Fruit fly (Drosophila melanogaster) whole organism, embryonic: ENCODE results near the gene CG6689.

Source experiments
- Abd-B ChIP-seq: fragments of 200-800 bp; sonication (Bioruptor generic); optimal IDR thresholded peaks from 2 replicates; lab custom pipeline; 2018; ENCODE audit warnings: missing biosample characterization, mild to moderate bottlenecking, missing genetic modification characterization, moderate library complexity
- Antp ChIP-seq: fragments of 200-800 bp; sonication (Bioruptor generic); optimal IDR thresholded peaks from 3 replicates; lab custom pipeline; 2016; ENCODE audit warnings: missing biosample characterization, missing genetic modification characterization
- Atf3 ChIP-seq: fragments of 200-800 bp; sonication (Bioruptor generic); optimal IDR thresholded peaks from 3 replicates; lab custom pipeline; 2016; ENCODE audit warnings: missing biosample characterization, missing genetic modification characterization
- B-H1 ChIP-seq: fragments of 200-800 bp; sonication (Bioruptor generic); IDR thresholded peaks from 3 replicates; pipeline ENCODE4 v1.3.6; 2022; ENCODE audit warnings: missing biosample characterization, missing genetic modification characterization
- CG10543 ChIP-seq: fragments of 200-800 bp; sonication (Bioruptor generic); optimal IDR thresholded peaks from 3 replicates; lab custom pipeline; 2017; ENCODE audit warnings: missing biosample characterization, mild to moderate bottlenecking, missing genetic modification characterization, moderate library complexity
- CG11560 ChIP-seq: fragments of 200-800 bp; sonication (Bioruptor generic); IDR thresholded peaks from 3 replicates; pipeline ENCODE4 v1.3.6; 2022; ENCODE audit warnings: missing biosample characterization, missing genetic modification characterization
- CG13624 ChIP-seq: fragments of 200-800 bp; sonication (Bioruptor generic); optimal IDR thresholded peaks from 2 replicates; lab custom pipeline; 2016; ENCODE audit warnings: missing biosample characterization, missing genetic modification characterization
- CG13894 ChIP-seq: fragments of 200-800 bp; sonication (Bioruptor generic); optimal IDR thresholded peaks from 3 replicates; lab custom pipeline; 2018; ENCODE audit warnings: missing biosample characterization, mild to moderate bottlenecking, missing genetic modification characterization, moderate library complexity
- CG14014 ChIP-seq: fragments of 200-800 bp; sonication (Bioruptor generic); IDR thresholded peaks from 2 replicates; pipeline ENCODE4 v1.3.6; 2022; ENCODE audit warnings: missing biosample characterization, missing genetic modification characterization
- CG17612 ChIP-seq: fragments of 200-800 bp; sonication (Bioruptor generic); IDR thresholded peaks from 2 replicates; pipeline ENCODE4 v1.3.6; 2022; ENCODE audit warnings: missing biosample characterization, missing genetic modification characterization
- CG34376 ChIP-seq: fragments of 200-800 bp; sonication (Bioruptor generic); optimal IDR thresholded peaks from 2 replicates; lab custom pipeline; 2018; ENCODE audit warnings: missing biosample characterization, mild to moderate bottlenecking, missing genetic modification characterization
- CG3995 ChIP-seq: fragments of 200-800 bp; sonication (Bioruptor generic); optimal IDR thresholded peaks from 3 replicates; lab custom pipeline; 2016; ENCODE audit warnings: missing biosample characterization, missing genetic modification characterization
- CG4707 ChIP-seq: fragments of 200-800 bp; sonication (Bioruptor generic); optimal IDR thresholded peaks from 2 replicates; lab custom pipeline; 2018; ENCODE audit warnings: missing biosample characterization, mild to moderate bottlenecking, missing genetic modification characterization, moderate library complexity
- CG7357 ChIP-seq: fragments of 200-800 bp; sonication (Bioruptor generic); IDR thresholded peaks from 3 replicates; pipeline ENCODE4 v1.3.6; 2022; ENCODE audit warnings: missing biosample characterization, missing genetic modification characterization
- CG8924 ChIP-seq: fragments of 200-800 bp; optimal IDR thresholded peaks from 3 replicates; lab custom pipeline; 2019; ENCODE audit warnings: missing biosample characterization, mild to moderate bottlenecking, missing genetic modification characterization, moderate library complexity
- CG9215 ChIP-seq: fragments of 200-800 bp; sonication (Bioruptor generic); IDR thresholded peaks from 2 replicates; pipeline ENCODE4 v1.3.6; 2022; ENCODE audit warnings: missing biosample characterization, missing genetic modification characterization
- CG9609 ChIP-seq: fragments of 200-800 bp; sonication (Bioruptor generic); optimal IDR thresholded peaks from 3 replicates; lab custom pipeline; 2016; ENCODE audit warnings: missing biosample characterization, missing genetic modification characterization
- CG9797 ChIP-seq: fragments of 200-800 bp; sonication (Bioruptor generic); optimal IDR thresholded peaks from 3 replicates; lab custom pipeline; 2018; ENCODE audit warnings: missing biosample characterization, mild to moderate bottlenecking, missing genetic modification characterization
- CTCF ChIP-seq: fragments of 200-800 bp; sonication (Bioruptor generic); optimal IDR thresholded peaks from 2 replicates; lab custom pipeline; 2017; ENCODE audit warnings: missing biosample characterization, mild to moderate bottlenecking, missing genetic modification characterization, moderate library complexity
- D ChIP-seq, 2 experiments: fragments of 200-800 bp in 1 of 2; fragments of >200 bp in 1 of 2; sonication (Bioruptor generic) in 1 of 2; optimal IDR thresholded peaks; 2 replicates in 1 of 2; 3 replicates in 1 of 2; lab custom pipeline; 2017; ENCODE audit warnings: mild to moderate bottlenecking in 1 of 2, missing biosample characterization in 1 of 2, missing genetic modification characterization in 1 of 2, missing genetic modification reagents in 1 of 2
- D19A ChIP-seq: fragments of 200-800 bp; optimal IDR thresholded peaks from 3 replicates; lab custom pipeline; 2019; ENCODE audit warnings: missing biosample characterization, mild to moderate bottlenecking, missing genetic modification characterization, moderate library complexity
- Dek ChIP-seq: fragments of 200-800 bp; sonication (Bioruptor generic); optimal IDR thresholded peaks from 3 replicates; lab custom pipeline; 2019; ENCODE audit warnings: missing biosample characterization, mild to moderate bottlenecking, missing genetic modification characterization, moderate library complexity
- GATAe ChIP-seq: fragments of 200-800 bp; sonication (Bioruptor generic); conservative IDR thresholded peaks from 2 replicates; pipeline ENCODE4 v1.3.6; 2022; ENCODE audit warnings: missing biosample characterization, missing genetic modification characterization
- Gug ChIP-seq: fragments of 200-800 bp; sonication (Bioruptor generic); IDR thresholded peaks from 4 replicates; pipeline ENCODE4 v1.3.6; 2022; ENCODE audit warnings: missing biosample characterization, missing genetic modification characterization
- Hsf ChIP-seq: fragments of 200-800 bp; sonication (Bioruptor generic); optimal IDR thresholded peaks from 3 replicates; lab custom pipeline; 2016; ENCODE audit warnings: missing biosample characterization, missing genetic modification characterization
- Nf-YB ChIP-seq: fragments of 200-800 bp; sonication (Bioruptor generic); optimal IDR thresholded peaks from 3 replicates; lab custom pipeline; 2019; ENCODE audit warnings: missing biosample characterization, mild to moderate bottlenecking, missing genetic modification characterization, moderate library complexity
- Ptx1 ChIP-seq: fragments of 200-800 bp; sonication (Bioruptor generic); IDR thresholded peaks from 2 replicates; pipeline ENCODE4 v1.3.6; 2022; ENCODE audit warnings: missing biosample characterization, missing genetic modification characterization
- Sox100B ChIP-seq: fragments of 200-800 bp; sonication (Bioruptor generic); optimal IDR thresholded peaks from 3 replicates; lab custom pipeline; 2018; ENCODE audit warnings: missing biosample characterization, mild to moderate bottlenecking, missing genetic modification characterization
- ato ChIP-seq: fragments of 200-800 bp; sonication (Bioruptor generic); IDR thresholded peaks from 2 replicates; pipeline ENCODE4 v1.3.6; 2022; ENCODE audit warnings: missing biosample characterization, missing genetic modification characterization; ENCODE audit not compliant: partially characterized antibody
- bab2 ChIP-seq: fragments of 200-800 bp; sonication (Bioruptor generic); optimal IDR thresholded peaks from 2 replicates; lab custom pipeline; 2016; ENCODE audit warnings: missing biosample characterization, missing genetic modification characterization
- bbx ChIP-seq: fragments of 200-800 bp; sonication (Bioruptor generic); IDR thresholded peaks from 2 replicates; pipeline ENCODE4 v1.3.6; 2022; ENCODE audit warnings: missing biosample characterization, missing genetic modification characterization; ENCODE audit not compliant: partially characterized antibody
- cato ChIP-seq: fragments of 200-800 bp; sonication (Bioruptor generic); optimal IDR thresholded peaks from 2 replicates; lab custom pipeline; 2016; ENCODE audit warnings: missing biosample characterization, missing genetic modification characterization, borderline replicate concordance
- dpn ChIP-seq, 2 experiments: fragments of 200-800 bp; sonication (Bioruptor generic); optimal IDR thresholded peaks; 3 replicates each; lab custom pipeline; 2016; ENCODE audit warnings: missing biosample characterization in 2 of 2, missing genetic modification characterization in 2 of 2
- exex ChIP-seq: fragments of 200-800 bp; sonication (Bioruptor generic); optimal IDR thresholded peaks from 4 replicates; lab custom pipeline; 2018; ENCODE audit warnings: missing biosample characterization, mild to moderate bottlenecking, missing genetic modification characterization, moderate library complexity
- fd102C ChIP-seq: fragments of 200-800 bp; sonication (Bioruptor generic); optimal IDR thresholded peaks from 2 replicates; lab custom pipeline; 2018; ENCODE audit warnings: missing biosample characterization, mild to moderate bottlenecking, missing genetic modification characterization, moderate library complexity
- gem ChIP-seq: fragments of 200-800 bp; sonication (Bioruptor generic); optimal IDR thresholded peaks from 2 replicates; lab custom pipeline; 2019; ENCODE audit warnings: missing biosample characterization, mild to moderate bottlenecking, missing genetic modification characterization, moderate library complexity
- inv ChIP-seq: fragments of 200-800 bp; sonication (Bioruptor generic); IDR thresholded peaks from 2 replicates; pipeline ENCODE4 v1.3.6; 2022; ENCODE audit warnings: missing biosample characterization, missing genetic modification characterization; ENCODE audit not compliant: partially characterized antibody
- jigr1 ChIP-seq: fragments of 200-800 bp; sonication (Bioruptor generic); IDR thresholded peaks from 3 replicates; pipeline ENCODE4 v1.3.6; 2022; ENCODE audit warnings: missing biosample characterization, missing genetic modification characterization
- kay ChIP-seq: fragments of 200-800 bp; sonication (Bioruptor generic); optimal IDR thresholded peaks from 2 replicates; lab custom pipeline; 2016; ENCODE audit warnings: missing biosample characterization, missing genetic modification characterization
- oc ChIP-seq: fragments of 200-800 bp; sonication (Bioruptor generic); optimal IDR thresholded peaks from 2 replicates; lab custom pipeline; 2018; ENCODE audit warnings: missing biosample characterization, mild to moderate bottlenecking, missing genetic modification characterization, moderate library complexity
- onecut ChIP-seq: fragments of 200-800 bp; sonication (Bioruptor generic); IDR thresholded peaks from 2 replicates; pipeline ENCODE4 v1.3.6; 2022; ENCODE audit warnings: missing biosample characterization, missing genetic modification characterization
- pita ChIP-seq: fragments of 200-800 bp; sonication (Bioruptor generic); optimal IDR thresholded peaks from 2 replicates; lab custom pipeline; 2017; ENCODE audit warnings: missing biosample characterization, mild to moderate bottlenecking, missing genetic modification characterization
- pum ChIP-seq: fragments of 200-800 bp; sonication (Bioruptor generic); optimal IDR thresholded peaks from 2 replicates; lab custom pipeline; 2016; ENCODE audit warnings: missing biosample characterization, missing genetic modification characterization
- run ChIP-seq: fragments of 200-800 bp; sonication (Bioruptor generic); optimal IDR thresholded peaks from 3 replicates; lab custom pipeline; 2018; ENCODE audit warnings: missing biosample characterization, mild to moderate bottlenecking, missing genetic modification characterization
- tap ChIP-seq: fragments of 200-800 bp; optimal IDR thresholded peaks from 3 replicates; lab custom pipeline; 2019; ENCODE audit warnings: missing biosample characterization, mild to moderate bottlenecking, missing genetic modification characterization, moderate library complexity
- tll ChIP-seq, 2 experiments: fragments of 200-800 bp in 1 of 2; fragments of >200 bp in 1 of 2; sonication (Bioruptor generic) in 1 of 2; optimal IDR thresholded peaks; 2 replicates each; lab custom pipeline; 2017 to 2019; ENCODE audit warnings: missing biosample characterization in 2 of 2, missing genetic modification characterization in 2 of 2, mild to moderate bottlenecking in 1 of 2, moderate library complexity in 1 of 2
- unpg ChIP-seq: fragments of 200-800 bp; sonication (Bioruptor generic); optimal IDR thresholded peaks from 3 replicates; lab custom pipeline; 2018; ENCODE audit warnings: missing biosample characterization, mild to moderate bottlenecking, missing genetic modification characterization, moderate library complexity
- vfl ChIP-seq: fragments of 200-800 bp; sonication (Bioruptor generic); optimal IDR thresholded peaks from 2 replicates; lab custom pipeline; 2016; ENCODE audit warnings: missing biosample characterization, missing genetic modification characterization

The CG6689 gene

DNA sequence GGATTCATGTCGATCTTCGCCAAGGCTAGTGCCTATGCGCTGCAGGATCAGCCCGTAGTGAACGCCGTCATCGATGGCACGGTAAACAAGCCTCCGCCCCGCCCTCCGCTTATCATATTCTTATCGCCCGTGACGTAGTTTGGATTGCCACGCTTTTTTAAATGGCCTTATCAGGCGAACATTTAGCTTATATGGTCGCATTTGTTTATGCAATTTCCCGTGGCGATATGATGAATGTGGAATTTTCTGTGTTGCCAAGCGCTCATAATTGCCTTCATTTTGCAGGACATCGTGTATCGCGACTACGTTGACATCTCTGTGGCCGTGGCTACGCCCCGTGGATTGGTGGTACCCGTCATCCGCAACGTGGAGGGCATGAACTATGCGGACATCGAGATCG lies 25.9 kb upstream of the CG6689 start:
- TF ChIP-seq exex (tag; lab: Kevin White, UChicago) (peak; percentile 63), dpn (GFP tag; optimal IDR thresholded peaks at IDR 0.05; lab: Kevin White, UChicago) (no peak)

DNA sequence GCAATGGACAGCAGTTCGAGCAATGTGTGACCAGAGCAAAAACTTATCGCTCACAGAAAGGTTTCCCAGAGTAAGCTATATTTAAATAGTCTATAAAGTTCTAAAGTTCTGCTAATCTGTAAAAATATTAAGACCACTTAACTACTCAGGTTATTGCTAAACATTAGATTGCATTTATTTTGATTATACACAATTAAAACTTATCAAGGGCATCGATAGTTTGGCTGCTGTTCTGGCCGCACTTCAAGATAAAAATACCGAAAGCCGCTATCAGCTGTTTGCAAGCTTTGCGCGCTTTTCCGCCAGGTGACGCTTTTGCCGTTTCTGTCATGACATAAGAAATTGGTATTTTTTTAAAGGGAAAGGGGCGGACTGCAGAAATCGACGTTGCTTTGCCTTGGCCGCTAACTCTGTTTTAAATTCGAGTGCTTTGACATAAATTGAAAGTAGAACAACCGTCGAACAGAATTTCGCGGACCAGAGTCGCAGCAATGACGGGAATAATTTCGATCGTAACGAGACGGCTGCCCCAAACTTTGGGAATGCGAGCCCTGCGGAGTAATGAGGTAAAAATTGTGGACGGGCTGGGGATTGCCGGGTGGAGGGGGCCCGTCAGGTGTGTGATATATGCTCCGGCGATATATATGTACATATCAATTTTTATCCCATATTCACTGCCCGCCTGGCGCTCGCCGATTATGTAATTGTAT lies 24.2 kb upstream of the CG6689 start, which contains the start of the genes CG17734 and CG5214:
Gene CG17734 (minus strand): TSS at position 49 of the 710 bp plus-strand sequence.
Gene CG5214 (plus strand): TSS at position 352 of the 710 bp plus-strand sequence.
- TF ChIP-seq onecut (GFP tag; lab: Robert Waterston, UW): 0 out of 2 replicates have a peak, but pooled peaks have one; percentile 13
- TF ChIP-seq CG34376 (GFP tag; lab: Kevin White, UChicago): peak; percentile 32
- no peak for TF ChIP-seq CG8924 (tag; lab: Kevin White, UChicago)
- TF ChIP-seq CTCF (GFP tag; lab: Kevin White, UChicago): peak; percentile 96
- TF ChIP-seq Dek (tag; lab: Kevin White, UChicago): peak; percentile 43
- TF ChIP-seq CG3995: peak; percentile 24
- TF ChIP-seq Ptx1: no peak
- no peak for TF ChIP-seq jigr1 (GFP tag; lab: Robert Waterston, UW)
- TF ChIP-seq CG9797 (GFP tag; lab: Kevin White, UChicago): peak; percentile 76
- no peak for TF ChIP-seq B-H1 (GFP tag; lab: Robert Waterston, UW)
- no peak for TF ChIP-seq tap (tag; lab: Kevin White, UChicago)
- no peak for TF ChIP-seq unpg (GFP tag; lab: Kevin White, UChicago)
- no peak for TF ChIP-seq CG17612
- TF ChIP-seq fd102C (GFP tag; lab: Kevin White, UChicago): no peak
- TF ChIP-seq Nf-YB (GFP tag; lab: Kevin White, UChicago): no peak
- TF ChIP-seq tll (GFP tag; optimal IDR thresholded peaks at IDR 0.05; lab: Kevin White, UChicago): no peak
- no peak for TF ChIP-seq CG4707 (GFP tag; lab: Kevin White, UChicago)
- TF ChIP-seq bbx (GFP tag; lab: Robert Waterston, UW): peak; percentile 61
- no peak for TF ChIP-seq CG10543 (GFP tag; lab: Kevin White, UChicago)
- TF ChIP-seq kay: peak; percentile 21
- no peak for TF ChIP-seq vfl (GFP tag; lab: Kevin White, UChicago)
- no peak for TF ChIP-seq CG11560
- TF ChIP-seq pita: no peak
- TF ChIP-seq CG14014 (GFP tag; lab: Robert Waterston, UW): no peak
- no peak for TF ChIP-seq Abd-B
- TF ChIP-seq D (optimal IDR thresholded peaks at IDR 0.05; lab: Kevin White, UChicago): no peak
- no peak for TF ChIP-seq D (GFP tag; optimal IDR thresholded peaks at IDR 0.05; lab: Kevin White, UChicago)
- no peak for TF ChIP-seq cato (GFP tag; lab: Kevin White, UChicago)
- no peak for TF ChIP-seq CG9215 (GFP tag; lab: Robert Waterston, UW)
- no peak for TF ChIP-seq D19A (tag; lab: Kevin White, UChicago)
- no peak for TF ChIP-seq CG13894 (tag; lab: Kevin White, UChicago)
- no peak for TF ChIP-seq run
- TF ChIP-seq Sox100B (GFP tag; lab: Kevin White, UChicago): no peak
- TF ChIP-seq Hsf (GFP tag; lab: Kevin White, UChicago): peak; percentile 44
- TF ChIP-seq GATAe (GFP tag; lab: Robert Waterston, UW): peak; percentile 35; the same call in 1 of the 2 replicates
- TF ChIP-seq CG7357 (GFP tag; lab: Robert Waterston, UW): no peak
- TF ChIP-seq Atf3 (GFP tag; lab: Kevin White, UChicago): peak; percentile 38
- TF ChIP-seq CG13624 (GFP tag; lab: Kevin White, UChicago): peak; percentile 23
- TF ChIP-seq oc: no peak
- TF ChIP-seq inv (GFP tag; lab: Robert Waterston, UW): peak; percentile 71
- no peak for TF ChIP-seq ato (GFP tag; lab: Robert Waterston, UW)
- TF ChIP-seq Gug (GFP tag; lab: Robert Waterston, UW): no peak
- peak; percentile 39 for TF ChIP-seq CG9609 (GFP tag; lab: Kevin White, UChicago)
- TF ChIP-seq bab2 (GFP tag; lab: Kevin White, UChicago): no peak
- peak; percentile 46 for TF ChIP-seq gem (tag; lab: Kevin White, UChicago)
- TF ChIP-seq pum: no peak
- no peak for TF ChIP-seq Antp (GFP tag; lab: Kevin White, UChicago)
